Worm (Caenorhabditis elegans) whole organism, L4 larva: Measurements from ENCODE around the gene vha-4.

Source experiments
- ZK337.2 ChIP-seq: fragments of 200-800 bp; sonication (Bioruptor generic); IDR thresholded peaks from 2 replicates; pipeline ENCODE4 v1.3.6; 2022; ENCODE audit warnings: missing genetic modification reagents, missing genetic modification characterization, missing compliant biosample characterization
- aha-1 ChIP-seq: fragments of 150-350 bp; peaks from one replicate; lab custom pipeline; 2014; ENCODE audit warnings: missing biosample characterization, missing genetic modification characterization
- ama-1 ChIP-seq: fragments of 150-350 bp; optimal IDR thresholded peaks from 2 replicates; lab custom pipeline; 2014; ENCODE audit warnings: inconsistent platforms, mixed read lengths
- ceh-44 ChIP-seq: fragments of 200-800 bp; sonication (Bioruptor generic); IDR thresholded peaks from 2 replicates; pipeline ENCODE4 v1.3.6; 2022; ENCODE audit warnings: missing genetic modification reagents, missing genetic modification characterization, missing compliant biosample characterization
- ceh-82 ChIP-seq: sonication (generic microtip); optimal IDR thresholded peaks from 2 replicates; lab custom pipeline; 2017; ENCODE audit warnings: missing biosample characterization, missing genetic modification characterization
- ces-1 ChIP-seq: fragments of 150-350 bp; sonication (generic microtip); optimal IDR thresholded peaks from 4 replicates; lab custom pipeline; 2014; ENCODE audit warnings: missing biosample characterization, missing genetic modification reagents, missing genetic modification characterization
- daf-8 ChIP-seq: fragments of 200-800 bp; sonication (Bioruptor generic); IDR thresholded peaks from 2 replicates; pipeline ENCODE4 v1.3.6; 2022; ENCODE audit warnings: missing genetic modification characterization, missing compliant biosample characterization
- dmd-9 ChIP-seq: fragments of 200-800 bp; sonication (Bioruptor generic); IDR thresholded peaks from 2 replicates; pipeline ENCODE4 v1.3.6; 2022; ENCODE audit warnings: missing genetic modification reagents, missing genetic modification characterization, missing compliant biosample characterization
- fkh-10 ChIP-seq: fragments of 150-350 bp; optimal IDR thresholded peaks from 2 replicates; lab custom pipeline; 2014; ENCODE audit warnings: missing biosample characterization, missing genetic modification reagents, missing genetic modification characterization
- lin-15B ChIP-seq: fragments of 150-350 bp; sonication (generic microtip); optimal IDR thresholded peaks from 3 replicates; lab custom pipeline; 2014; ENCODE audit warnings: missing biosample characterization, missing genetic modification characterization
- lin-29 ChIP-seq: fragments of 200-800 bp; sonication (Bioruptor generic); IDR thresholded peaks from 2 replicates; pipeline ENCODE4 v1.3.6; 2022; ENCODE audit warnings: missing genetic modification reagents, missing genetic modification characterization, missing compliant biosample characterization
- lin-38 ChIP-seq: fragments of 200-800 bp; sonication (Bioruptor generic); IDR thresholded peaks from 2 replicates; pipeline ENCODE4 v1.3.6; 2022; ENCODE audit warnings: missing genetic modification reagents, missing genetic modification characterization, missing compliant biosample characterization
- lir-3 ChIP-seq: sonication (generic microtip); optimal IDR thresholded peaks from 2 replicates; lab custom pipeline; 2016; ENCODE audit warnings: mild to moderate bottlenecking, missing genetic modification characterization, missing compliant biosample characterization
- madf-5 ChIP-seq, 2 experiments: fragments of 200-800 bp; sonication (Bioruptor generic); IDR thresholded peaks; 2 replicates each; pipeline ENCODE4 v1.3.6; 2022; ENCODE audit warnings: missing compliant biosample characterization in 2 of 2, missing genetic modification characterization in 2 of 2
- mdl-1 ChIP-seq, 2 experiments: fragments of 150-350 bp in 1 of 2; sonication (generic microtip) in 1 of 2; optimal IDR thresholded peaks; 2 replicates each; lab custom pipeline; 2014 to 2017; ENCODE audit warnings: missing biosample characterization in 2 of 2, missing genetic modification characterization in 2 of 2
- mdt-29 ChIP-seq: fragments of 200-800 bp; sonication (Bioruptor generic); IDR thresholded peaks from 2 replicates; pipeline ENCODE4 v1.3.6; 2022; ENCODE audit warnings: missing genetic modification reagents, missing genetic modification characterization, missing compliant biosample characterization
- nhr-28 ChIP-seq: fragments of 150-350 bp; optimal IDR thresholded peaks from 2 replicates; lab custom pipeline; 2014; ENCODE audit warnings: missing biosample characterization, missing genetic modification characterization
- nhr-76 ChIP-seq: fragments of 150-350 bp; optimal IDR thresholded peaks from 2 replicates; lab custom pipeline; 2014; ENCODE audit warnings: missing biosample characterization, missing genetic modification characterization
- nhr-77 ChIP-seq: fragments of 150-350 bp; optimal IDR thresholded peaks from 2 replicates; lab custom pipeline; 2014; ENCODE audit warnings: missing biosample characterization, missing genetic modification characterization
- php-3 ChIP-seq: fragments of 200-800 bp; sonication (Bioruptor generic); IDR thresholded peaks from 2 replicates; pipeline ENCODE4 v1.3.6; 2022; ENCODE audit warnings: missing genetic modification reagents, missing genetic modification characterization, missing compliant biosample characterization
- set-16 ChIP-seq: fragments of 200-800 bp; sonication (Bioruptor generic); IDR thresholded peaks from 2 replicates; pipeline ENCODE4 v1.3.6; 2022; ENCODE audit warnings: missing genetic modification reagents, missing genetic modification characterization, missing compliant biosample characterization
- tag-97 ChIP-seq: fragments of 200-800 bp; sonication (Bioruptor generic); IDR thresholded peaks from 2 replicates; pipeline ENCODE4 v1.3.6; 2022; ENCODE audit warnings: missing genetic modification characterization, missing compliant biosample characterization
- unc-62 ChIP-seq, 3 experiments: fragments of 150-350 bp in 1 of 3; sonication (generic microtip); optimal IDR thresholded peaks in 2 of 3; peaks in 1 of 3; 1 replicate in 1 of 3; 2 replicates in 2 of 3; lab custom pipeline; 2014 to 2017; ENCODE audit warnings: missing biosample characterization in 3 of 3, missing genetic modification characterization in 3 of 3, missing genetic modification reagents in 3 of 3, missing genotype in 1 of 3

vha-4 gene

DNA sequence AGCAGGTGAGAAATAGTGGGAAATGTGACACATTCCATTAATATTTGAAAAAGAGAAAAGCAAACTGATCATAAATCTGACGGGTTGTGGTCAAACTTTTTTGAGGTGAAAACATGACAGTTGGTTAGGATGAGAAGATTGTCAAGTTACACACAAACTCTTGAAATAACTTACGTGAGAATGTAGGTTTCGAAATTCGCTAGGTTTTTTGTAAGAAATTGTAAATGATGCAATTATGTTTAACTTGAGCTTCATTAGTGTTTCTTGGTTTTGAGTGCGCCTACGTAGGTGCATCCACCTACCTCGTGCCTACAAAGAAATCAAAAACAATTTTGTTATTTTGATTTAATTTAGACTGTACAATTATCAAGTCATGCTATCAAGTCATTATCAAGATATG lies 43.8 kb downstream of the vha-4 start, which contains the start of gene cex-2:
TSS of gene cex-2 (minus strand) at position 101 of the 400 bp plus-strand sequence.
- TF ChIP-seq ZK337.2 (GFP tag; lab: Robert Waterston, UW) (no peak), lin-38 (no peak), tag-97 (GFP tag; lab: Robert Waterston, UW) (no peak), set-16 (no peak), nhr-77 (tag; lab: Kevin White, UChicago) (no peak), lin-15B (tag; lab: Kevin White, UChicago) (no peak), lir-3 (no peak), mdt-29 (GFP tag; lab: Robert Waterston, UW) (no peak), ceh-44 (GFP tag; lab: Robert Waterston, UW) (no peak), fkh-10 (GFP tag; lab: Kevin White, UChicago) (no peak)
- TF ChIP-seq, all 104 proteins: peak for 0

DNA sequence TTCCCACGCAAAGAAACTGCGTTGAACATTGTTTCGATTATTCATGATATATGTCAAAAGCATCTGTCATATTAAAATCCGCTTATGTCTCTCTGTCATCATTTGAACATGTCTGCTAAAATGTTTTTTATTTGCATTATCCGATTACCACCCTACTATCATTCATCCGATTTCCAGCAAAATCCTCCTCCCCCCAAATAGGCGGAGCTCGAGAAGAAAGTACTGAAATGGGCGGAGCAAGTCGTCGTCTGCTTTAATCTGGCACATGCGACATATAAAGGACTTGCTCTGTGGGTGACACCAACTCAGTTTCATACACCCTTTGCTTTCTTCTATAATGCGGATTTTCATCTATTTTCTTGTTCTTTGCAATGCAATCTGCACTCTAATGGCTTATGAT lies 47.1 kb downstream of the vha-4 start, which contains the start of gene T09A5.14:
TSS of gene T09A5.14 (plus strand) at position 301 of the 400 bp plus-strand sequence.
- no peak for TF ChIP-seq daf-8 (GFP tag; lab: Robert Waterston, UW)
- no peak for TF ChIP-seq lin-29 (GFP tag; lab: Robert Waterston, UW)
- TF ChIP-seq set-16, result no peak
- TF ChIP-seq ama-1 (lab: Kevin White, UChicago), result no peak
- no peak for TF ChIP-seq ceh-82
- no peak for TF ChIP-seq php-3 (GFP tag; lab: Robert Waterston, UW)
- no peak for TF ChIP-seq nhr-76
- no peak for TF ChIP-seq dmd-9
- no peak for TF ChIP-seq unc-62 (GFP tag; optimal IDR thresholded peaks at IDR 0.05 in 1 of 2; lab: Kevin White, UChicago)
- TF ChIP-seq unc-62 (tag; optimal IDR thresholded peaks at IDR 0.05; lab: Kevin White, UChicago), result no peak
- no peak for TF ChIP-seq ces-1 (GFP tag; lab: Kevin White, UChicago)
- no peak for TF ChIP-seq nhr-28 (tag; lab: Kevin White, UChicago)
- no peak for TF ChIP-seq aha-1 (tag; lab: Kevin White, UChicago)
- no peak for TF ChIP-seq tag-97 (GFP tag; lab: Robert Waterston, UW)
- TF ChIP-seq madf-5 (GFP tag; IDR thresholded peaks at IDR 0.05; lab: Robert Waterston, UW), result no peak

DNA sequence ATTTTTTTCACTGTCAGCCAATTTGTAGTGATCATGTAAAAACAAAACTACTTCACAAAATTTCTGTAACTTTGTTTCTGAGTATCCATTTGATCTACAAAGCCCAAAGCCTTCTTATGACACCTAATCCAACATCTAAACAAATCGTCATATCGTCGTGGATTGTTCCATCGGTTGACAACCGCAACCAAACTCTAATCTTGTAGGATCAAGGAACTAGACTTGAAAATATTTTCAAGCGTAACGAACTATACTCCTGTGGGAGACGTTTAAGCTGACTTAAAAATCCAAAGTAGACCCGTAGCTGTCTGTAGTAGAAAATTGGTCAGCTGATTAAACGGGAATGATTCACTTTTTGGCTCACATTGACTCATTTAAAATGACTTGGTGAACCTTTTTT lies 49.5 kb downstream of the vha-4 start:
- TF ChIP-seq unc-62 (GFP tag; optimal IDR thresholded peaks at IDR 0.05 in 1 of 2; lab: Kevin White, UChicago) (peak in 1 of 2 experiments; percentile 92), unc-62 (tag; optimal IDR thresholded peaks at IDR 0.05; lab: Kevin White, UChicago) (no peak), mdl-1 (tag; optimal IDR thresholded peaks at IDR 0.05; lab: Kevin White, UChicago) (no peak)
